Fruit fly (Drosophila melanogaster) whole organism, wandering third instar larva: ENCODE measurements around the gene COX7A.

Source experiments
- CG32264 ChIP-seq: fragments of 200-800 bp; sonication (Bioruptor generic); optimal IDR thresholded peaks from 2 replicates; lab custom pipeline; 2016; ENCODE audit warnings: missing biosample characterization, missing genetic modification characterization
- Hr78 ChIP-seq: fragments of >200 bp; optimal IDR thresholded peaks from 2 replicates; lab custom pipeline; 2017; ENCODE audit warnings: missing biosample characterization, missing genetic modification characterization
- N ChIP-seq: fragments of >200 bp; optimal IDR thresholded peaks from 2 replicates; lab custom pipeline; 2018; ENCODE audit warnings: missing biosample characterization, missing external identifiers, missing genetic modification characterization
- h ChIP-seq: fragments of 200-800 bp; sonication (Bioruptor generic); optimal IDR thresholded peaks from 3 replicates; lab custom pipeline; 2016; ENCODE audit warnings: missing biosample characterization, mild to moderate bottlenecking, missing genetic modification characterization
- pan ChIP-seq: fragments of >200 bp; optimal IDR thresholded peaks from 2 replicates; lab custom pipeline; 2017
- sv ChIP-seq: fragments of 200-800 bp; sonication (Bioruptor generic); optimal IDR thresholded peaks from 3 replicates; lab custom pipeline; 2016; ENCODE audit warnings: missing biosample characterization, missing genetic modification characterization
- usp ChIP-seq: fragments of >200 bp; optimal IDR thresholded peaks from 2 replicates; lab custom pipeline; 2017; ENCODE audit warnings: missing biosample characterization, missing genetic modification characterization

DNA sequence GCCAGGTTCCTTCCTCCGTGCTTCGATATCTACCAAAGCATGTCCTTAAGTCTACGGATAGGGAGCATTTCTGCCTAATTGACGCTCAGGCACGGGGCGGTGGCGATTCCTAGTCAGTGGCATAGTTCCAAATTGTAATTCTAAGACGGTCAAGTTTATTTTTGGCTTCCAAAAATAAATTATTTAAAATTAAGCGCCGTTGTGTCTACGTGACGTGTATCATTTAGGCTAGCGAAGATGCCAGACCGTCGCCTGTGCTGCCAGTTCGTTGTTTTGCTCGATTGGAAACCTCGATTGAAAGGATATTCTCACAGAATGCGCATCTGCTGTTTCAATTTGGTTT, 8.2 kb upstream of the COX7A start:
- no peak for TF ChIP-seq sv (GFP tag; lab: Kevin White, UChicago)
- TF ChIP-seq pan (lab: Kevin White, UChicago): no peak
- no peak for TF ChIP-seq usp (GFP tag; lab: Kevin White, UChicago)
- TF ChIP-seq CG32264 (GFP tag; lab: Kevin White, UChicago): no peak
- no peak for TF ChIP-seq N (GFP tag; lab: Kevin White, UChicago)
- no peak for TF ChIP-seq Hr78 (GFP tag; lab: Kevin White, UChicago)
- TF ChIP-seq h (GFP tag; lab: Kevin White, UChicago): no peak
